Fruit fly (Drosophila melanogaster) whole organism, prepupa: ENCODE data around the gene Snx27.

Experiments
- Blimp-1 ChIP-seq: fragments of 200-800 bp; sonication (Bioruptor generic); optimal IDR thresholded peaks from 3 replicates; lab custom pipeline; 2017; ENCODE audit warnings: missing biosample characterization, missing genetic modification characterization, mild to moderate bottlenecking, moderate library complexity, missing genetic modification reagents
- CG10631 ChIP-seq: fragments of 200-800 bp; sonication (Bioruptor generic); optimal IDR thresholded peaks from 2 replicates; lab custom pipeline; 2016; ENCODE audit warnings: missing biosample characterization, missing genetic modification characterization
- CG10669 ChIP-seq: fragments of 200-800 bp; sonication (Bioruptor generic); optimal IDR thresholded peaks from 3 replicates; lab custom pipeline; 2018; ENCODE audit warnings: missing biosample characterization, mild to moderate bottlenecking, missing genetic modification characterization, moderate library complexity
- CG11762 ChIP-seq: fragments of 200-800 bp; sonication (Bioruptor generic); optimal IDR thresholded peaks from 3 replicates; lab custom pipeline; 2016; ENCODE audit warnings: missing biosample characterization, missing genetic modification characterization; ENCODE audit not compliant: insufficient read depth
- CG15336 ChIP-seq: fragments of 200-800 bp; sonication (Bioruptor generic); IDR thresholded peaks from 2 replicates; pipeline ENCODE4 v1.3.6; 2022; ENCODE audit warnings: missing biosample characterization, missing genetic modification characterization
- CG1621 ChIP-seq: fragments of 200-800 bp; sonication (Bioruptor generic); optimal IDR thresholded peaks from 3 replicates; lab custom pipeline; 2018; ENCODE audit warnings: missing biosample characterization, mild to moderate bottlenecking, missing genetic modification characterization
- CG16779 ChIP-seq: fragments of 200-800 bp; sonication (Bioruptor generic); optimal IDR thresholded peaks from 3 replicates; lab custom pipeline; 2017; ENCODE audit warnings: missing biosample characterization, mild to moderate bottlenecking, missing genetic modification characterization
- CG3032 ChIP-seq: fragments of 200-800 bp; optimal IDR thresholded peaks from 2 replicates; lab custom pipeline; 2019; ENCODE audit warnings: missing biosample characterization, mild to moderate bottlenecking, missing genetic modification characterization, moderate library complexity
- CG31627 ChIP-seq: fragments of 200-800 bp; sonication (Bioruptor generic); optimal IDR thresholded peaks from 3 replicates; lab custom pipeline; 2016; ENCODE audit warnings: missing biosample characterization, missing genetic modification characterization
- CG32006 ChIP-seq: fragments of 200-800 bp; sonication (Bioruptor generic); optimal IDR thresholded peaks from 3 replicates; lab custom pipeline; 2017; ENCODE audit warnings: missing biosample characterization, mild to moderate bottlenecking, missing genetic modification characterization
- CG34406 ChIP-seq: fragments of 200-800 bp; sonication (Bioruptor generic); optimal IDR thresholded peaks from 3 replicates; lab custom pipeline; 2016; ENCODE audit warnings: missing biosample characterization, missing genetic modification characterization
- CG4318 ChIP-seq: fragments of 200-800 bp; sonication (Bioruptor generic); optimal IDR thresholded peaks from 3 replicates; lab custom pipeline; 2017; ENCODE audit warnings: missing biosample characterization, mild to moderate bottlenecking, missing genetic modification characterization
- CG6163 ChIP-seq: fragments of 200-800 bp; sonication (Bioruptor generic); IDR thresholded peaks from 3 replicates; pipeline ENCODE4 v1.3.6; 2022; ENCODE audit warnings: missing biosample characterization, missing genetic modification characterization
- CG6276 ChIP-seq: fragments of 200-800 bp; sonication (Bioruptor generic); optimal IDR thresholded peaks from 2 replicates; lab custom pipeline; 2017; ENCODE audit warnings: missing biosample characterization, mild to moderate bottlenecking, missing genetic modification characterization
- CG6792 ChIP-seq: fragments of 200-800 bp; sonication (Bioruptor generic); optimal IDR thresholded peaks from 3 replicates; lab custom pipeline; 2016; ENCODE audit warnings: missing biosample characterization, missing genetic modification characterization
- CG6808 ChIP-seq: fragments of 200-800 bp; sonication (Bioruptor generic); optimal IDR thresholded peaks from 3 replicates; lab custom pipeline; 2017; ENCODE audit warnings: missing biosample characterization, missing genetic modification characterization, mild to moderate bottlenecking, moderate library complexity, missing genetic modification reagents
- CG6854 ChIP-seq: fragments of 200-800 bp; sonication (Bioruptor generic); optimal IDR thresholded peaks from 2 replicates; lab custom pipeline; 2017; ENCODE audit warnings: missing biosample characterization, mild to moderate bottlenecking, missing genetic modification characterization
- CG7368 ChIP-seq: fragments of 200-800 bp; sonication (Bioruptor generic); optimal IDR thresholded peaks from 3 replicates; lab custom pipeline; 2016; ENCODE audit warnings: missing biosample characterization, missing genetic modification characterization
- CG8632 ChIP-seq: fragments of 200-800 bp; sonication (Bioruptor generic); optimal IDR thresholded peaks from 3 replicates; lab custom pipeline; 2016; ENCODE audit warnings: missing biosample characterization, missing genetic modification characterization
- CG9139 ChIP-seq: fragments of 200-800 bp; sonication (Bioruptor generic); optimal IDR thresholded peaks from 3 replicates; lab custom pipeline; 2017; ENCODE audit warnings: missing biosample characterization, mild to moderate bottlenecking, missing genetic modification characterization
- Eip75B ChIP-seq: fragments of 200-800 bp; sonication (Bioruptor generic); optimal IDR thresholded peaks from 3 replicates; lab custom pipeline; 2016; ENCODE audit warnings: missing biosample characterization, missing genetic modification characterization
- Eip78C ChIP-seq: fragments of 200-800 bp; sonication (Bioruptor generic); peaks from one replicate; lab custom pipeline; 2016; ENCODE audit warnings: missing biosample characterization, missing genetic modification characterization
- Eip93F ChIP-seq: fragments of 200-800 bp; sonication (Bioruptor generic); optimal IDR thresholded peaks from 2 replicates; lab custom pipeline; 2016; ENCODE audit warnings: missing biosample characterization, mild to moderate bottlenecking, missing genetic modification characterization
- Ets21C ChIP-seq: fragments of 200-800 bp; sonication (Bioruptor generic); optimal IDR thresholded peaks from 3 replicates; lab custom pipeline; 2016; ENCODE audit warnings: missing biosample characterization, missing genetic modification characterization
- Ets96B ChIP-seq: fragments of 200-800 bp; optimal IDR thresholded peaks from 2 replicates; lab custom pipeline; 2019; ENCODE audit warnings: missing biosample characterization, mild to moderate bottlenecking, missing genetic modification characterization, moderate library complexity
- Gug ChIP-seq: fragments of 200-800 bp; sonication (Bioruptor generic); IDR thresholded peaks from 2 replicates; pipeline ENCODE4 v1.3.6; 2022; ENCODE audit warnings: missing biosample characterization, missing genetic modification characterization
- Hr38 ChIP-seq: sonication (Bioruptor generic); optimal IDR thresholded peaks from 2 replicates; lab custom pipeline; 2016; ENCODE audit warnings: missing biosample characterization, missing genetic modification characterization
- Hr39 ChIP-seq: fragments of 200-800 bp; sonication (Bioruptor generic); optimal IDR thresholded peaks from 2 replicates; lab custom pipeline; 2016; ENCODE audit warnings: missing biosample characterization, missing genetic modification characterization
- Hr4 ChIP-seq: fragments of 200-800 bp; sonication (Bioruptor generic); optimal IDR thresholded peaks from 3 replicates; lab custom pipeline; 2016; ENCODE audit warnings: missing biosample characterization, missing genetic modification characterization
- Met ChIP-seq: fragments of 200-800 bp; sonication (Bioruptor generic); optimal IDR thresholded peaks from 3 replicates; lab custom pipeline; 2016; ENCODE audit warnings: missing biosample characterization, missing genetic modification characterization
- OdsH ChIP-seq: fragments of 200-800 bp; sonication (Bioruptor generic); optimal IDR thresholded peaks from 3 replicates; lab custom pipeline; 2016; ENCODE audit warnings: missing biosample characterization, missing genetic modification characterization
- Smox ChIP-seq: fragments of 200-800 bp; sonication (Bioruptor generic); optimal IDR thresholded peaks from 3 replicates; lab custom pipeline; 2016; ENCODE audit warnings: missing biosample characterization, missing genetic modification characterization
- Sox102F ChIP-seq: fragments of 200-800 bp; sonication (Bioruptor generic); optimal IDR thresholded peaks from 2 replicates; lab custom pipeline; 2016; ENCODE audit warnings: missing biosample characterization, mild to moderate bottlenecking, missing genetic modification characterization
- Sox14 ChIP-seq: fragments of 200-800 bp; sonication (Bioruptor generic); optimal IDR thresholded peaks from 3 replicates; lab custom pipeline; 2016; ENCODE audit warnings: missing biosample characterization, missing genetic modification characterization
- cyc ChIP-seq: fragments of 200-800 bp; sonication (Bioruptor generic); optimal IDR thresholded peaks from 3 replicates; lab custom pipeline; 2016; ENCODE audit warnings: missing biosample characterization, missing genetic modification characterization
- dsx ChIP-seq: fragments of 200-800 bp; optimal IDR thresholded peaks from 3 replicates; lab custom pipeline; 2019; ENCODE audit warnings: missing biosample characterization, mild to moderate bottlenecking, missing genetic modification characterization, moderate library complexity; ENCODE audit not compliant: poor library complexity, severe bottlenecking
- eg ChIP-seq: fragments of 200-800 bp; sonication (Bioruptor generic); IDR thresholded peaks from 3 replicates; pipeline ENCODE4 v1.3.6; 2022; ENCODE audit warnings: missing biosample characterization, missing genetic modification characterization
- esn ChIP-seq: fragments of 200-800 bp; sonication (Bioruptor generic); optimal IDR thresholded peaks from 2 replicates; lab custom pipeline; 2016; ENCODE audit warnings: missing biosample characterization, mild to moderate bottlenecking, missing genetic modification characterization, moderate library complexity
- fd59A ChIP-seq: fragments of 200-800 bp; sonication (Bioruptor generic); optimal IDR thresholded peaks from 2 replicates; lab custom pipeline; 2017; ENCODE audit warnings: missing biosample characterization, mild to moderate bottlenecking, missing genetic modification characterization, missing genetic modification reagents
- fd85E ChIP-seq: fragments of 200-800 bp; sonication (Bioruptor generic); optimal IDR thresholded peaks from 3 replicates; lab custom pipeline; 2016; ENCODE audit warnings: missing biosample characterization, missing genetic modification characterization
- lz ChIP-seq: fragments of 200-800 bp; sonication (Bioruptor generic); optimal IDR thresholded peaks from 3 replicates; lab custom pipeline; 2016; ENCODE audit warnings: missing biosample characterization, missing genetic modification characterization
- pdm3 ChIP-seq: fragments of 200-800 bp; sonication (Bioruptor generic); optimal IDR thresholded peaks from 3 replicates; lab custom pipeline; 2016; ENCODE audit warnings: missing biosample characterization, missing genetic modification characterization
- salr ChIP-seq, 2 experiments: fragments of 200-800 bp; sonication (Bioruptor generic); optimal IDR thresholded peaks; 3 replicates each; lab custom pipeline; 2016 to 2018; ENCODE audit warnings: missing biosample characterization in 2 of 2, missing genetic modification characterization in 2 of 2, mild to moderate bottlenecking in 1 of 2
- ss ChIP-seq, 2 experiments: fragments of 200-800 bp; sonication (Bioruptor generic); optimal IDR thresholded peaks; 2 replicates in 1 of 2; 3 replicates in 1 of 2; lab custom pipeline; 2017 to 2018; ENCODE audit warnings: mild to moderate bottlenecking in 2 of 2, missing biosample characterization in 2 of 2, missing genetic modification characterization in 2 of 2, moderate library complexity in 1 of 2
- svp ChIP-seq: fragments of 200-800 bp; sonication (Bioruptor generic); peaks from one replicate; lab custom pipeline; 2016; ENCODE audit warnings: missing biosample characterization, missing genetic modification characterization
- topi ChIP-seq: fragments of 200-800 bp; sonication (Bioruptor generic); optimal IDR thresholded peaks from 3 replicates; lab custom pipeline; 2016; ENCODE audit warnings: missing biosample characterization, missing genetic modification characterization
- vri ChIP-seq: fragments of 200-800 bp; sonication (Bioruptor generic); optimal IDR thresholded peaks from 3 replicates; lab custom pipeline; 2016; ENCODE audit warnings: missing biosample characterization, mild to moderate bottlenecking, missing genetic modification characterization

Gene Snx27

dm6 chrX:5737676-5738220 is at the start of gene Snx27:
Snx27 (minus strand) TSS chrX:5738031.
- TF ChIP-seq topi (peak; percentile 45), CG6854 (GFP tag; lab: Kevin White, UChicago) (peak; percentile 63), Gug (GFP tag; lab: Robert Waterston, UW) (0 out of 2 replicates have a peak, but pooled peaks have one; percentile 14), CG31627 (GFP tag; lab: Kevin White, UChicago) (peak; percentile 26), CG10669 (GFP tag; lab: Kevin White, UChicago) (no peak), CG7368 (GFP tag; lab: Kevin White, UChicago) (no peak), Eip78C (GFP tag; lab: Kevin White, UChicago) (peak; percentile 60), CG16779 (tag; lab: Kevin White, UChicago) (peak; percentile 56), Smox (GFP tag; lab: Kevin White, UChicago) (peak; percentile 14), CG11762 (GFP tag; lab: Kevin White, UChicago) (no peak), pdm3 (GFP tag; lab: Kevin White, UChicago) (peak; percentile 11), CG6792 (GFP tag; lab: Kevin White, UChicago) (no peak), Hr39 (GFP tag; lab: Kevin White, UChicago) (peak; percentile 22), Sox14 (GFP tag; lab: Kevin White, UChicago) (peak; percentile 9), CG3032 (tag; lab: Kevin White, UChicago) (no peak), Eip75B (peak; percentile 12), Ets21C (GFP tag; lab: Kevin White, UChicago) (peak; percentile 20), salr (GFP tag; optimal IDR thresholded peaks at IDR 0.05; lab: Kevin White, UChicago) (no peak), dsx (GFP tag; lab: Kevin White, UChicago) (peak; percentile 10), CG15336 (GFP tag; lab: Robert Waterston, UW) (no peak; the same call in 1 of the 2 replicates), Met (GFP tag; lab: Kevin White, UChicago) (peak; percentile 31), Blimp-1 (GFP tag; lab: Kevin White, UChicago) (peak; percentile 99), Hr38 (no peak), CG6276 (GFP tag; lab: Kevin White, UChicago) (no peak), Hr4 (no peak), Sox102F (GFP tag; lab: Kevin White, UChicago) (peak; percentile 54), lz (GFP tag; lab: Kevin White, UChicago) (peak; percentile 37), Eip93F (GFP tag; lab: Kevin White, UChicago) (no peak), fd85E (GFP tag; lab: Kevin White, UChicago) (no peak), vri (GFP tag; lab: Kevin White, UChicago) (peak; percentile 32), CG34406 (GFP tag; lab: Kevin White, UChicago) (peak; percentile 4), svp (GFP tag; lab: Kevin White, UChicago) (peak; percentile 67), CG6163 (GFP tag; lab: Robert Waterston, UW) (peak; percentile 32; the same call in 1 of the 3 replicates), eg (GFP tag; lab: Robert Waterston, UW) (peak; percentile 44; the same call in 1 of the 3 replicates), esn (GFP tag; lab: Kevin White, UChicago) (peak; percentile 47), ss (GFP tag; optimal IDR thresholded peaks at IDR 0.05; lab: Kevin White, UChicago) (peak; percentile 16 to 31), CG1621 (tag; lab: Kevin White, UChicago) (no peak), Ets96B (tag; lab: Kevin White, UChicago) (no peak)

dm6 chrX:5786559-5786958 is 48.7 kb upstream of the Snx27 start:
- TF ChIP-seq Sox14 (GFP tag; lab: Kevin White, UChicago), result peak; percentile 71
- peak; percentile 34 for TF ChIP-seq fd59A (GFP tag; lab: Kevin White, UChicago)
- TF ChIP-seq CG11762 (GFP tag; lab: Kevin White, UChicago), result no peak
- peak; percentile 62 for TF ChIP-seq CG34406 (GFP tag; lab: Kevin White, UChicago)
- TF ChIP-seq Eip93F (GFP tag; lab: Kevin White, UChicago), result peak; percentile 11
- TF ChIP-seq salr (GFP tag; optimal IDR thresholded peaks at IDR 0.05; lab: Kevin White, UChicago), result peak in 1 of 2 experiments; percentile 75
- peak; percentile 67 for TF ChIP-seq CG10631
- no peak for TF ChIP-seq cyc (GFP tag; lab: Kevin White, UChicago)
- no peak for TF ChIP-seq CG8632 (GFP tag; lab: Kevin White, UChicago)
- peak; percentile 73 for TF ChIP-seq lz (GFP tag; lab: Kevin White, UChicago)
- peak; percentile 74 for TF ChIP-seq Met (GFP tag; lab: Kevin White, UChicago)
- TF ChIP-seq CG10669 (GFP tag; lab: Kevin White, UChicago), result no peak
- TF ChIP-seq CG3032 (tag; lab: Kevin White, UChicago), result no peak
- TF ChIP-seq ss (GFP tag; optimal IDR thresholded peaks at IDR 0.05; lab: Kevin White, UChicago), result no peak
- no peak for TF ChIP-seq CG7368 (GFP tag; lab: Kevin White, UChicago)
- TF ChIP-seq CG9139 (GFP tag; lab: Kevin White, UChicago), result no peak
- no peak for TF ChIP-seq topi
- TF ChIP-seq CG6276 (GFP tag; lab: Kevin White, UChicago), result no peak
- peak; percentile 89 for TF ChIP-seq CG32006 (GFP tag; lab: Kevin White, UChicago)
- peak; percentile 65 for TF ChIP-seq CG4318 (GFP tag; lab: Kevin White, UChicago)
- no peak for TF ChIP-seq Blimp-1 (GFP tag; lab: Kevin White, UChicago)
- peak; percentile 79 for TF ChIP-seq OdsH (GFP tag; lab: Kevin White, UChicago)
- TF ChIP-seq CG6854 (GFP tag; lab: Kevin White, UChicago), result no peak
- TF ChIP-seq CG6808 (GFP tag; lab: Kevin White, UChicago), result no peak
- peak; percentile 70 for TF ChIP-seq CG6163 (GFP tag; lab: Robert Waterston, UW)
